Fruit fly (Drosophila melanogaster) whole organism, embryonic: ENCODE results near the gene Taf6.

ENCODE experiments used
- Adf1 ChIP-seq: fragments of 200-800 bp; sonication (Bioruptor generic); IDR thresholded peaks from 2 replicates; pipeline ENCODE4 v1.3.6; 2022; ENCODE audit warnings: missing biosample characterization, missing genetic modification characterization
- Bgb ChIP-seq: fragments of 200-800 bp; sonication (Bioruptor generic); IDR thresholded peaks from 2 replicates; pipeline ENCODE4 v1.3.6; 2022; ENCODE audit warnings: missing biosample characterization, missing genetic modification characterization; ENCODE audit not compliant: partially characterized antibody
- CG10366 ChIP-seq: fragments of 200-800 bp; sonication (Bioruptor generic); IDR thresholded peaks from 2 replicates; pipeline ENCODE4 v1.3.6; 2022; ENCODE audit warnings: missing biosample characterization, missing genetic modification characterization
- CG10431 ChIP-seq: fragments of 200-800 bp; sonication (Bioruptor generic); optimal IDR thresholded peaks from 3 replicates; lab custom pipeline; 2018; ENCODE audit warnings: missing biosample characterization, mild to moderate bottlenecking, missing genetic modification characterization
- CG10462 ChIP-seq: fragments of 200-800 bp; sonication (Bioruptor generic); optimal IDR thresholded peaks from 2 replicates; lab custom pipeline; 2016; ENCODE audit warnings: missing biosample characterization, missing genetic modification characterization
- CG11085 ChIP-seq: fragments of 200-800 bp; sonication (Bioruptor generic); IDR thresholded peaks from 2 replicates; pipeline ENCODE4 v1.3.6; 2022; ENCODE audit warnings: missing biosample characterization, missing genetic modification characterization
- CG12155 ChIP-seq: fragments of 200-800 bp; sonication (Bioruptor generic); optimal IDR thresholded peaks from 3 replicates; lab custom pipeline; 2016; ENCODE audit warnings: missing biosample characterization, missing genetic modification characterization
- CG13894 ChIP-seq: fragments of 200-800 bp; sonication (Bioruptor generic); optimal IDR thresholded peaks from 3 replicates; lab custom pipeline; 2018; ENCODE audit warnings: missing biosample characterization, mild to moderate bottlenecking, missing genetic modification characterization, moderate library complexity
- CG14050 ChIP-seq: fragments of 200-800 bp; sonication (Bioruptor generic); IDR thresholded peaks from 3 replicates; pipeline ENCODE4 v1.3.6; 2022; ENCODE audit warnings: missing biosample characterization, missing genetic modification characterization
- CG14965 ChIP-seq: fragments of 200-800 bp; sonication (Bioruptor generic); optimal IDR thresholded peaks from 2 replicates; lab custom pipeline; 2016; ENCODE audit warnings: missing biosample characterization, missing genetic modification characterization, borderline replicate concordance
- CG15514 ChIP-seq: fragments of 200-800 bp; sonication (Bioruptor generic); optimal IDR thresholded peaks from 3 replicates; lab custom pipeline; 2017; ENCODE audit warnings: missing biosample characterization, missing genetic modification characterization, mild to moderate bottlenecking, moderate library complexity, missing genetic modification reagents
- CG2199 ChIP-seq: fragments of 200-800 bp; sonication (Bioruptor generic); IDR thresholded peaks from 3 replicates; pipeline ENCODE4 v1.3.6; 2022; ENCODE audit warnings: missing biosample characterization, missing genetic modification characterization
- CG31441 ChIP-seq: fragments of 200-800 bp; sonication (Bioruptor generic); IDR thresholded peaks from 2 replicates; pipeline ENCODE4 v1.3.6; 2022; ENCODE audit warnings: missing biosample characterization, missing genetic modification characterization
- CG34224 ChIP-seq: fragments of 200-800 bp; sonication (Bioruptor generic); IDR thresholded peaks from 3 replicates; pipeline ENCODE4 v1.3.6; 2022; ENCODE audit warnings: missing biosample characterization, missing genetic modification characterization; ENCODE audit not compliant: partially characterized antibody
- CG3726 ChIP-seq: fragments of 200-800 bp; sonication (Bioruptor generic); IDR thresholded peaks from 3 replicates; pipeline ENCODE4, ENCODE4 v1.3.6; 2022; ENCODE audit warnings: missing biosample characterization, missing genetic modification characterization
- CG4730 ChIP-seq: fragments of 200-800 bp; sonication (Bioruptor generic); IDR thresholded peaks from 2 replicates; pipeline ENCODE4 v1.3.6; 2022; ENCODE audit warnings: missing biosample characterization, missing genetic modification characterization
- CG6254 ChIP-seq: fragments of 200-800 bp; sonication (Bioruptor generic); optimal IDR thresholded peaks from 3 replicates; lab custom pipeline; 2017; ENCODE audit warnings: mild to moderate bottlenecking, missing biosample characterization, missing genetic modification reagents, missing genetic modification characterization
- CG6654 ChIP-seq: fragments of 200-800 bp; sonication (Bioruptor generic); optimal IDR thresholded peaks from 2 replicates; lab custom pipeline; 2017; ENCODE audit warnings: missing biosample characterization, mild to moderate bottlenecking, missing genetic modification characterization
- CG7271 ChIP-seq: fragments of 200-800 bp; sonication (Bioruptor generic); optimal IDR thresholded peaks from 2 replicates; lab custom pipeline; 2018; ENCODE audit warnings: missing biosample characterization, mild to moderate bottlenecking, missing genetic modification characterization, moderate library complexity
- CG7745 ChIP-seq: fragments of 200-800 bp; sonication (Bioruptor generic); optimal IDR thresholded peaks from 2 replicates; lab custom pipeline; 2018; ENCODE audit warnings: missing biosample characterization, mild to moderate bottlenecking, missing genetic modification characterization, moderate library complexity
- CG7786 ChIP-seq: fragments of 200-800 bp; sonication (Bioruptor generic); optimal IDR thresholded peaks from 2 replicates; lab custom pipeline; 2016; ENCODE audit warnings: missing biosample characterization, missing genetic modification characterization
- CG7928 ChIP-seq: fragments of 200-800 bp; sonication (Bioruptor generic); optimal IDR thresholded peaks from 2 replicates; lab custom pipeline; 2017; ENCODE audit warnings: missing biosample characterization, mild to moderate bottlenecking, missing genetic modification characterization
- CrebB ChIP-seq: fragments of 200-800 bp; sonication (Bioruptor generic); optimal IDR thresholded peaks from 3 replicates; lab custom pipeline; 2018; ENCODE audit warnings: missing biosample characterization, mild to moderate bottlenecking, missing genetic modification characterization
- Med ChIP-seq: fragments of 200-800 bp; sonication (Bioruptor generic); peaks from one replicate; lab custom pipeline; 2016; ENCODE audit warnings: missing biosample characterization, missing genetic modification characterization, mild to moderate bottlenecking, inconsistent platforms, moderate library complexity
- NK7.1 ChIP-seq: fragments of 200-800 bp; sonication (Bioruptor generic); optimal IDR thresholded peaks from 3 replicates; lab custom pipeline; 2016; ENCODE audit warnings: missing biosample characterization, missing genetic modification characterization
- Rx ChIP-seq: fragments of 200-800 bp; sonication (Bioruptor generic); IDR thresholded peaks from 2 replicates; pipeline ENCODE4 v1.3.6; 2022; ENCODE audit warnings: missing biosample characterization, missing genetic modification characterization
- Spps ChIP-seq: fragments of 200-800 bp; sonication (Bioruptor generic); optimal IDR thresholded peaks from 2 replicates; lab custom pipeline; 2018; ENCODE audit warnings: missing biosample characterization, mild to moderate bottlenecking, missing genetic modification characterization
- bbx ChIP-seq: fragments of 200-800 bp; sonication (Bioruptor generic); IDR thresholded peaks from 2 replicates; pipeline ENCODE4 v1.3.6; 2022; ENCODE audit warnings: missing biosample characterization, missing genetic modification characterization; ENCODE audit not compliant: partially characterized antibody
- bowl ChIP-seq: fragments of 200-800 bp; sonication (Bioruptor generic); IDR thresholded peaks from 2 replicates; pipeline ENCODE4 v1.3.6; 2022; ENCODE audit warnings: missing biosample characterization, missing genetic modification characterization
- cas ChIP-seq: fragments of 200-800 bp; sonication (Bioruptor generic); IDR thresholded peaks from 2 replicates; pipeline ENCODE4 v1.3.6; 2022; ENCODE audit warnings: missing biosample characterization, missing genetic modification characterization
- cato ChIP-seq: fragments of 200-800 bp; sonication (Bioruptor generic); optimal IDR thresholded peaks from 2 replicates; lab custom pipeline; 2016; ENCODE audit warnings: missing biosample characterization, missing genetic modification characterization, borderline replicate concordance
- croc ChIP-seq: fragments of 200-800 bp; sonication (Bioruptor generic); conservative IDR thresholded peaks from 3 replicates; pipeline ENCODE4 v1.3.6; 2022; ENCODE audit warnings: missing biosample characterization, missing genetic modification characterization
- dan ChIP-seq: fragments of 200-800 bp; sonication (Bioruptor generic); IDR thresholded peaks from 2 replicates; pipeline ENCODE4 v1.3.6; 2022; ENCODE audit warnings: missing biosample characterization, missing genetic modification characterization
- dmrt99B ChIP-seq: fragments of 200-800 bp; sonication (Bioruptor generic); optimal IDR thresholded peaks from 2 replicates; lab custom pipeline; 2018; ENCODE audit warnings: missing biosample characterization, mild to moderate bottlenecking, missing genetic modification characterization, moderate library complexity
- dysf ChIP-seq: fragments of 200-800 bp; sonication (Bioruptor generic); IDR thresholded peaks from 3 replicates; pipeline ENCODE4 v1.3.6; 2022; ENCODE audit warnings: missing biosample characterization, missing genetic modification characterization
- fd96Cb ChIP-seq: fragments of 200-800 bp; sonication (Bioruptor generic); optimal IDR thresholded peaks from 2 replicates; lab custom pipeline; 2018; ENCODE audit warnings: missing biosample characterization, mild to moderate bottlenecking, missing genetic modification characterization, moderate library complexity
- gem ChIP-seq: fragments of 200-800 bp; sonication (Bioruptor generic); optimal IDR thresholded peaks from 2 replicates; lab custom pipeline; 2019; ENCODE audit warnings: missing biosample characterization, mild to moderate bottlenecking, missing genetic modification characterization, moderate library complexity
- grn ChIP-seq: fragments of 200-800 bp; sonication (Bioruptor generic); optimal IDR thresholded peaks from 3 replicates; lab custom pipeline; 2017; ENCODE audit warnings: missing biosample characterization, missing genetic modification characterization
- inv ChIP-seq: fragments of 200-800 bp; sonication (Bioruptor generic); IDR thresholded peaks from 2 replicates; pipeline ENCODE4 v1.3.6; 2022; ENCODE audit warnings: missing biosample characterization, missing genetic modification characterization; ENCODE audit not compliant: partially characterized antibody
- mirr ChIP-seq: fragments of 200-800 bp; sonication (Bioruptor generic); optimal IDR thresholded peaks from 3 replicates; lab custom pipeline; 2018; ENCODE audit warnings: missing biosample characterization, mild to moderate bottlenecking, missing genetic modification characterization
- p53 ChIP-seq: fragments of 200-800 bp; sonication (Bioruptor generic); optimal IDR thresholded peaks from 2 replicates; lab custom pipeline; 2016; ENCODE audit warnings: missing biosample characterization, missing genetic modification characterization
- pzg ChIP-seq: fragments of 200-800 bp; sonication (Bioruptor generic); optimal IDR thresholded peaks from 3 replicates; lab custom pipeline; 2018; ENCODE audit warnings: missing biosample characterization, mild to moderate bottlenecking, missing genetic modification characterization, moderate library complexity
- rib ChIP-seq: fragments of 200-800 bp; sonication (Bioruptor generic); IDR thresholded peaks from 2 replicates; pipeline ENCODE4 v1.3.6; 2022; ENCODE audit warnings: missing biosample characterization, missing genetic modification characterization
- sens-2 ChIP-seq: fragments of 200-800 bp; sonication (Bioruptor generic); IDR thresholded peaks from 2 replicates; pipeline ENCODE4 v1.3.6; 2022; ENCODE audit warnings: missing biosample characterization, missing genetic modification characterization
- slou ChIP-seq: fragments of 200-800 bp; sonication (Bioruptor generic); optimal IDR thresholded peaks from 3 replicates; lab custom pipeline; 2016; ENCODE audit warnings: missing biosample characterization, missing genetic modification characterization
- sqz ChIP-seq: fragments of 200-800 bp; sonication (Bioruptor generic); optimal IDR thresholded peaks from 3 replicates; lab custom pipeline; 2018; ENCODE audit warnings: missing biosample characterization, mild to moderate bottlenecking, missing genetic modification characterization
- stc ChIP-seq: fragments of 200-800 bp; sonication (Bioruptor generic); IDR thresholded peaks from 2 replicates; pipeline ENCODE4 v1.3.6; 2022; ENCODE audit warnings: missing biosample characterization, missing genetic modification characterization
- sug ChIP-seq: fragments of 200-800 bp; optimal IDR thresholded peaks from 2 replicates; lab custom pipeline; 2019; ENCODE audit warnings: missing biosample characterization, mild to moderate bottlenecking, missing genetic modification characterization, moderate library complexity
- tap ChIP-seq: fragments of 200-800 bp; optimal IDR thresholded peaks from 3 replicates; lab custom pipeline; 2019; ENCODE audit warnings: missing biosample characterization, mild to moderate bottlenecking, missing genetic modification characterization, moderate library complexity
- wor ChIP-seq: fragments of 200-800 bp; sonication (Bioruptor generic); IDR thresholded peaks from 2 replicates; pipeline ENCODE4 v1.3.6; 2022; ENCODE audit warnings: missing biosample characterization, missing genetic modification characterization

Taf6 gene

DNA sequence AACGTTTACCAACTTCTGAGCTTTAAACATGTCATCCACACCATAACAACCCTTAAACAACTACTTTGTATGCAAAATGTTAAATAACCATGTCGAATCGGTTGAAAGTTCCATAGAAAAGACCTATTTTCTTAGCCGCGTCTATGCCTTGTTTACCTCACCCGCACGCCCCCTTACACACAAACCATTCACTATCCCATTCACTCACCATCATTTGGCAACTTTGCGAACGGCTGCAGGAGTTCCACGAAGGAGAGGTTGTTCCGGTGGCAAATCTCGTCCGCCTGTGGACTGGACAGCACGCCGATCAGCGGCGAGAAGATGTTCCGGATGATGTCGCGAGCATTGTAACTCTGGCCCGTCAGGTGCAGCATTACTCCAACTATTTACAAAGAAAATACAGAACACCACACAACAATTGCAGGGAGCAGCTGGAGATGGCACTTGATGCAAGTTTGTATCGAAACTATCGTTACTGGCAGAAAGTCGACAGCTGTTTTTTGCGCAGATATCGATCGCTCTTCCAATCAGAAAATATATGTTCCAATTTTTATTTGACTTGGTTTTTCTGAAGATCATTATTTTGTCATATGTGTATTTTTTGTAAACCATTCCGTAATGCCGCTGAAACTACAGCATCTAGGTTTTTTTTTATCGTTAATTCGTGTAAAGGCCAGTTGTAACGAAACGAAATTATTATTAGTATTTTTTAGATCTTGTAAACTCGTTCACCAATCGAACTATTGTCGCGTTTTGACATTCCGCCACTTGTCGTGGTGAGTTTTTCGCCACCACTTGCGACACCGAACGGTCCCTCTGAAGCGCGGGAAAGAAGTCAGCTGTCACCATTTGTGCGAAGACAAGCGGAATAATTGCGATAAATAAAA, 19.4 kb downstream of the Taf6 start, which contains the start of gene asf1 (continued):
- TF ChIP-seq CG10366 (GFP tag; lab: Robert Waterston, UW) (no peak), CG4730 (GFP tag; lab: Robert Waterston, UW) (no peak), cas (GFP tag; lab: Robert Waterston, UW) (no peak), CG7928 (no peak), slou (GFP tag; lab: Kevin White, UChicago) (no peak), gem (tag; lab: Kevin White, UChicago) (no peak), CG2199 (GFP tag; lab: Robert Waterston, UW) (no peak), CG6654 (GFP tag; lab: Kevin White, UChicago) (no peak), CG7745 (tag; lab: Kevin White, UChicago) (no peak), Spps (tag; lab: Kevin White, UChicago) (no peak), pzg (peak; percentile 56), inv (GFP tag; lab: Robert Waterston, UW) (peak; percentile 71), CG11085 (GFP tag; lab: Robert Waterston, UW) (no peak), CG6254 (GFP tag; lab: Kevin White, UChicago) (no peak), grn (GFP tag; lab: Kevin White, UChicago) (no peak), CG7271 (tag; lab: Kevin White, UChicago) (no peak), Bgb (GFP tag; lab: Robert Waterston, UW) (peak; percentile 75), NK7.1 (GFP tag; lab: Kevin White, UChicago) (no peak), CG7786 (peak; percentile 17), CG12155 (peak; percentile 33), Med (peak; percentile 85), p53 (GFP tag; lab: Kevin White, UChicago) (no peak), dan (GFP tag; lab: Robert Waterston, UW) (no peak), wor (GFP tag; lab: Robert Waterston, UW) (no peak), CG3726 (no peak), stc (GFP tag; lab: Robert Waterston, UW) (no peak), fd96Cb (tag; lab: Kevin White, UChicago) (no peak), sens-2 (GFP tag; lab: Robert Waterston, UW) (no peak), bbx (peak; percentile 76), CG31441 (no peak), dysf (no peak), CG14965 (GFP tag; lab: Kevin White, UChicago) (no peak), dmrt99B (tag; lab: Kevin White, UChicago) (no peak), CG15514 (GFP tag; lab: Kevin White, UChicago) (peak; percentile 80), tap (tag; lab: Kevin White, UChicago) (no peak), CrebB (tag; lab: Kevin White, UChicago) (no peak), CG14050 (no peak), mirr (GFP tag; lab: Kevin White, UChicago) (no peak), Rx (no peak), CG34224 (GFP tag; lab: Robert Waterston, UW) (peak; percentile 72), CG13894 (no peak), Adf1 (no peak), croc (GFP tag; lab: Robert Waterston, UW) (no peak), sug (tag; lab: Kevin White, UChicago) (no peak), sqz (GFP tag; lab: Kevin White, UChicago) (no peak), CG10462 (GFP tag; lab: Kevin White, UChicago) (no peak), cato (no peak), rib (peak; percentile 58; the same call in 1 of the 2 replicates), bowl (GFP tag; lab: Robert Waterston, UW) (no peak), CG10431 (GFP tag; lab: Kevin White, UChicago) (peak; percentile 27)
